Worm (Caenorhabditis elegans) whole organism, late embryonic: ENCODE data around the gene ptr-16.

Source experiments
- F13H6.1 ChIP-seq: sonication (generic microtip); optimal IDR thresholded peaks from 2 replicates; lab custom pipeline; 2016; ENCODE audit warnings: missing genetic modification characterization, missing compliant biosample characterization
- Y22D7AL.16 ChIP-seq: sonication (generic microtip); optimal IDR thresholded peaks from 2 replicates; lab custom pipeline; 2016; ENCODE audit warnings: missing genetic modification characterization, missing compliant biosample characterization
- ahr-1 ChIP-seq: sonication (generic microtip); optimal IDR thresholded peaks from 2 replicates; lab custom pipeline; 2016; ENCODE audit warnings: missing genetic modification characterization, missing compliant biosample characterization
- ceh-22 ChIP-seq: sonication (generic microtip); optimal IDR thresholded peaks from 2 replicates; lab custom pipeline; 2017; ENCODE audit warnings: missing biosample characterization, missing genetic modification characterization
- ceh-24 ChIP-seq: sonication (generic microtip); optimal IDR thresholded peaks from 2 replicates; lab custom pipeline; 2016; ENCODE audit warnings: mild to moderate bottlenecking, missing genetic modification characterization, missing compliant biosample characterization
- ceh-30 ChIP-seq: fragments of 150-350 bp; optimal IDR thresholded peaks from 2 replicates; lab custom pipeline; 2014; ENCODE audit warnings: missing biosample characterization, missing genetic modification characterization
- ceh-45 ChIP-seq: fragments of 200-800 bp; sonication (Bioruptor generic); IDR thresholded peaks from 2 replicates; pipeline ENCODE4 v1.3.6; 2022; ENCODE audit warnings: missing genetic modification reagents, missing genetic modification characterization, missing compliant biosample characterization
- ceh-6 ChIP-seq: fragments of 200-800 bp; sonication (Bioruptor generic); optimal IDR thresholded peaks from 2 replicates; lab custom pipeline; 2018; ENCODE audit warnings: mild to moderate bottlenecking, missing genetic modification characterization, missing compliant biosample characterization
- ceh-9 ChIP-seq: sonication (generic microtip); optimal IDR thresholded peaks from 2 replicates; lab custom pipeline; 2016; ENCODE audit warnings: mild to moderate bottlenecking, missing genetic modification characterization, inconsistent platforms, missing compliant biosample characterization
- che-1 ChIP-seq: sonication (generic microtip); optimal IDR thresholded peaks from 2 replicates; lab custom pipeline; 2016; ENCODE audit warnings: mild to moderate bottlenecking, missing genetic modification characterization, missing compliant biosample characterization
- dve-1 ChIP-seq: sonication (generic microtip); optimal IDR thresholded peaks from 2 replicates; lab custom pipeline; 2017; ENCODE audit warnings: antibody characterized with exemption, mild to moderate bottlenecking, missing genetic modification characterization, missing compliant biosample characterization
- elt-4 ChIP-seq: sonication (generic microtip); optimal IDR thresholded peaks from 2 replicates; lab custom pipeline; 2016; ENCODE audit warnings: missing genetic modification characterization, missing compliant biosample characterization
- ets-4 ChIP-seq: sonication (generic microtip); optimal IDR thresholded peaks from 2 replicates; lab custom pipeline; 2016; ENCODE audit warnings: missing genetic modification characterization, missing compliant biosample characterization
- eyg-1 ChIP-seq: sonication (generic microtip); optimal IDR thresholded peaks from 2 replicates; lab custom pipeline; 2016; ENCODE audit warnings: missing genotype, missing genetic modification characterization, missing compliant biosample characterization
- fax-1 ChIP-seq: sonication (generic microtip); optimal IDR thresholded peaks from 2 replicates; lab custom pipeline; 2016; ENCODE audit warnings: missing genotype, missing genetic modification characterization, missing compliant biosample characterization
- fkh-10 ChIP-seq: fragments of 150-350 bp; optimal IDR thresholded peaks from 2 replicates; lab custom pipeline; 2014; ENCODE audit warnings: missing biosample characterization, missing genetic modification reagents, missing genetic modification characterization
- fkh-6 ChIP-seq: sonication (generic microtip); optimal IDR thresholded peaks from 2 replicates; lab custom pipeline; 2016; ENCODE audit warnings: missing genetic modification characterization, missing compliant biosample characterization
- hlh-13 ChIP-seq: fragments of 200-800 bp; sonication (Bioruptor generic); optimal IDR thresholded peaks from 2 replicates; lab custom pipeline; 2018; ENCODE audit warnings: mild to moderate bottlenecking, missing genetic modification characterization, missing compliant biosample characterization
- hlh-30 ChIP-seq: sonication (generic microtip); optimal IDR thresholded peaks from 2 replicates; lab custom pipeline; 2017; ENCODE audit warnings: antibody characterized with exemption, missing genetic modification characterization, missing compliant biosample characterization; ENCODE audit not compliant: insufficient read depth
- hlh-6 ChIP-seq: sonication (generic microtip); optimal IDR thresholded peaks from 2 replicates; lab custom pipeline; 2016; ENCODE audit warnings: missing genotype, missing genetic modification characterization, missing compliant biosample characterization
- hlh-8 ChIP-seq: sonication (generic microtip); optimal IDR thresholded peaks from 2 replicates; lab custom pipeline; 2016; ENCODE audit warnings: missing genotype, missing genetic modification characterization, missing compliant biosample characterization
- lim-6 ChIP-seq: sonication (generic microtip); optimal IDR thresholded peaks from 2 replicates; lab custom pipeline; 2016; ENCODE audit warnings: missing genetic modification characterization, missing compliant biosample characterization
- madf-2 ChIP-seq: sonication (generic microtip); optimal IDR thresholded peaks from 2 replicates; lab custom pipeline; 2017; ENCODE audit warnings: missing genetic modification characterization, missing compliant biosample characterization
- nfya-1 ChIP-seq: sonication (generic microtip); optimal IDR thresholded peaks from 2 replicates; lab custom pipeline; 2017; ENCODE audit warnings: missing genetic modification characterization, mild to moderate bottlenecking, missing compliant biosample characterization, antibody characterized with exemption, moderate library complexity
- nhr-11 ChIP-seq: fragments of 150-350 bp; optimal IDR thresholded peaks from 2 replicates; lab custom pipeline; 2014; ENCODE audit warnings: missing biosample characterization, missing genetic modification characterization
- nhr-232 ChIP-seq: sonication (generic microtip); optimal IDR thresholded peaks from 2 replicates; lab custom pipeline; 2016; ENCODE audit warnings: missing genetic modification characterization, missing compliant biosample characterization
- npax-4 ChIP-seq: sonication (generic microtip); optimal IDR thresholded peaks from 2 replicates; lab custom pipeline; 2016; ENCODE audit warnings: missing genetic modification characterization, missing compliant biosample characterization
- odd-2 ChIP-seq: sonication (generic microtip); optimal IDR thresholded peaks from 2 replicates; lab custom pipeline; 2017; ENCODE audit warnings: antibody characterized with exemption, mild to moderate bottlenecking, missing genetic modification characterization, missing compliant biosample characterization
- pat-9 ChIP-seq: fragments of 200-800 bp; sonication (Bioruptor generic); optimal IDR thresholded peaks from 2 replicates; lab custom pipeline; 2018; ENCODE audit warnings: mild to moderate bottlenecking, missing genetic modification characterization, moderate library complexity, missing compliant biosample characterization
- pax-1 ChIP-seq: fragments of 150-350 bp; optimal IDR thresholded peaks from 2 replicates; lab custom pipeline; 2014; ENCODE audit warnings: missing biosample characterization, missing genetic modification characterization
- pha-2 ChIP-seq: sonication (generic microtip); optimal IDR thresholded peaks from 2 replicates; lab custom pipeline; 2017; ENCODE audit warnings: mild to moderate bottlenecking, missing genetic modification characterization, missing compliant biosample characterization
- pha-4 ChIP-seq: fragments of 150-350 bp; optimal IDR thresholded peaks from 2 replicates; lab custom pipeline; 2018; ENCODE audit warnings: missing biosample characterization, missing genetic modification reagents, missing genetic modification characterization
- pqm-1 ChIP-seq: sonication (generic microtip); optimal IDR thresholded peaks from 2 replicates; lab custom pipeline; 2016; ENCODE audit warnings: missing genetic modification characterization, missing compliant biosample characterization
- pros-1 ChIP-seq: fragments of 150-350 bp; optimal IDR thresholded peaks from 2 replicates; lab custom pipeline; 2014; ENCODE audit warnings: missing biosample characterization, missing genetic modification reagents, missing genetic modification characterization
- ref-2 ChIP-seq: sonication (generic microtip); optimal IDR thresholded peaks from 2 replicates; lab custom pipeline; 2016; ENCODE audit warnings: missing genetic modification characterization, missing compliant biosample characterization
- sox-4 ChIP-seq: sonication (generic microtip); optimal IDR thresholded peaks from 2 replicates; lab custom pipeline; 2017; ENCODE audit warnings: mild to moderate bottlenecking, missing genetic modification characterization, inconsistent platforms, missing compliant biosample characterization
- syd-9 ChIP-seq: sonication (generic microtip); optimal IDR thresholded peaks from 2 replicates; lab custom pipeline; 2016; ENCODE audit warnings: mild to moderate bottlenecking, missing genetic modification characterization, moderate library complexity, missing compliant biosample characterization
- tbx-2 ChIP-seq: sonication (generic microtip); optimal IDR thresholded peaks from 2 replicates; lab custom pipeline; 2016; ENCODE audit warnings: missing genetic modification characterization, missing compliant biosample characterization
- unc-3 ChIP-seq, 2 experiments: fragments of 200-800 bp in 1 of 2; sonication (Bioruptor generic) in 1 of 2; sonication (generic microtip) in 1 of 2; conservative IDR thresholded peaks in 1 of 2; optimal IDR thresholded peaks in 1 of 2; 2 replicates each; pipeline versions ENCODE4 v1.3.6 to Lab custom; 2016 to 2022; ENCODE audit warnings: missing compliant biosample characterization in 2 of 2, missing genetic modification characterization in 2 of 2, missing genetic modification reagents in 1 of 2
- unc-42 ChIP-seq: sonication (generic microtip); optimal IDR thresholded peaks from 2 replicates; lab custom pipeline; 2016; ENCODE audit warnings: missing genotype, missing genetic modification characterization, missing compliant biosample characterization
- unc-55 ChIP-seq: sonication (generic microtip); optimal IDR thresholded peaks from 2 replicates; lab custom pipeline; 2017; ENCODE audit warnings: missing biosample characterization, missing genetic modification reagents, missing genetic modification characterization
- unc-86 ChIP-seq: sonication (generic microtip); optimal IDR thresholded peaks from 2 replicates; lab custom pipeline; 2016; ENCODE audit warnings: missing genetic modification characterization, missing compliant biosample characterization
- zip-5 ChIP-seq: sonication (generic microtip); optimal IDR thresholded peaks from 2 replicates; lab custom pipeline; 2016; ENCODE audit warnings: missing genetic modification characterization, missing compliant biosample characterization
- ztf-16 ChIP-seq: sonication (generic microtip); optimal IDR thresholded peaks from 2 replicates; lab custom pipeline; 2017; ENCODE audit warnings: missing genetic modification characterization, missing compliant biosample characterization

The ptr-16 gene

ce11 chrV:1151324-1151742, 14.2 kb upstream of the ptr-16 start (continued):
- TF ChIP-seq ref-2 (peak; percentile 98), ahr-1 (tag; lab: Kevin White, UChicago) (no peak), ceh-30 (peak; percentile 85), unc-86 (tag; lab: Kevin White, UChicago) (peak; percentile 96), pat-9 (peak; percentile 57), odd-2 (tag; lab: Kevin White, UChicago) (no peak), fkh-6 (tag; lab: Kevin White, UChicago) (peak; percentile 22), pros-1 (tag; lab: Kevin White, UChicago) (peak; percentile 94), npax-4 (tag; lab: Kevin White, UChicago) (no peak), nhr-232 (tag; lab: Kevin White, UChicago) (peak; percentile 21), unc-42 (tag; lab: Kevin White, UChicago) (peak; percentile 97), nfya-1 (tag; lab: Kevin White, UChicago) (peak; percentile 97), F13H6.1 (tag; lab: Kevin White, UChicago) (peak; percentile 93), unc-55 (peak; percentile 92), pax-1 (tag; lab: Kevin White, UChicago) (peak; percentile 1), ceh-22 (tag; lab: Kevin White, UChicago) (peak; percentile 15), syd-9 (tag; lab: Kevin White, UChicago) (peak; percentile 96), ceh-45 (GFP tag; lab: Robert Waterston, UW) (0 out of 2 replicates have a peak, but pooled peaks have one; percentile 34), tbx-2 (tag; lab: Kevin White, UChicago) (peak; percentile 99), fkh-10 (GFP tag; lab: Kevin White, UChicago) (no peak), Y22D7AL.16 (tag; lab: Kevin White, UChicago) (peak; percentile 12), hlh-6 (tag; lab: Kevin White, UChicago) (peak; percentile 59), hlh-13 (GFP tag; lab: Kevin White, UChicago) (peak; percentile 25), hlh-30 (tag; lab: Kevin White, UChicago) (peak; percentile 85), nhr-11 (tag; lab: Kevin White, UChicago) (no peak), pha-4 (tag; lab: Kevin White, UChicago) (no peak), ets-4 (peak; percentile 87), eyg-1 (peak; percentile 86), pha-2 (tag; lab: Kevin White, UChicago) (peak; percentile 64)
- TF ChIP-seq, all 69 proteins: peak for 53

- no peak for TF ChIP-seq pros-1 (tag; lab: Kevin White, UChicago)
Observed at ce11 chrV:1151830-1152229, 13.7 kb upstream of the ptr-16 start.

ce11 chrV:1152736-1153135, 12.8 kb upstream of the ptr-16 start:
- TF ChIP-seq hlh-8 (tag; lab: Kevin White, UChicago) (no peak), ceh-6 (GFP tag; lab: Kevin White, UChicago) (no peak), ceh-45 (GFP tag; lab: Robert Waterston, UW) (no peak), pha-2 (tag; lab: Kevin White, UChicago) (no peak), unc-3 (GFP tag; conservative IDR thresholded peaks at IDR 0.05; lab: Robert Waterston, UW) (no peak), unc-3 (tag; optimal IDR thresholded peaks at IDR 0.05; lab: Kevin White, UChicago) (no peak)

ce11 chrV:1153387-1153786, 12.1 kb upstream of the ptr-16 start:
- TF ChIP-seq hlh-13 (GFP tag; lab: Kevin White, UChicago) = peak; percentile 16
- no peak for TF ChIP-seq lim-6

- TF ChIP-seq elt-4 = no peak
- no peak for TF ChIP-seq dve-1 (tag; lab: Kevin White, UChicago)
- peak; percentile 52 for TF ChIP-seq unc-86 (tag; lab: Kevin White, UChicago)
- no peak for TF ChIP-seq ceh-24 (tag; lab: Kevin White, UChicago)
- no peak for TF ChIP-seq zip-5 (tag; lab: Kevin White, UChicago)
- TF ChIP-seq sox-4 (tag; lab: Kevin White, UChicago) = no peak
- TF ChIP-seq ceh-22 (tag; lab: Kevin White, UChicago) = no peak
- no peak for TF ChIP-seq hlh-13 (GFP tag; lab: Kevin White, UChicago)
- TF ChIP-seq ztf-16 = no peak
- no peak for TF ChIP-seq ceh-30
- TF ChIP-seq pqm-1 (tag; lab: Kevin White, UChicago) = no peak
- no peak for TF ChIP-seq syd-9 (tag; lab: Kevin White, UChicago)
- TF ChIP-seq madf-2 = peak; percentile 32
- no peak for TF ChIP-seq che-1
- TF ChIP-seq fax-1 (tag; lab: Kevin White, UChicago) = no peak
- peak; percentile 47 for TF ChIP-seq nfya-1 (tag; lab: Kevin White, UChicago)
- no peak for TF ChIP-seq Y22D7AL.16 (tag; lab: Kevin White, UChicago)
- TF ChIP-seq fkh-6 (tag; lab: Kevin White, UChicago) = no peak
- TF ChIP-seq ets-4 = no peak
- TF ChIP-seq ceh-9 (tag; lab: Kevin White, UChicago) = no peak
Observed at ce11 chrV:1153925-1154324, 11.6 kb upstream of the ptr-16 start.
